Worm (Caenorhabditis elegans) whole organism, young adult: ENCODE results near the gene fbxa-15.
"Not testable (repeated sequence)": the region's sequence is repeated elsewhere in the genome, so short reads cannot be mapped to it uniquely, and the experiment has no call there.

Experiments
- F37B4.10 ChIP-seq: fragments of 200-800 bp; sonication (Bioruptor generic); IDR thresholded peaks from 2 replicates; pipeline ENCODE4 v1.3.6; 2022; ENCODE audit warnings: missing genetic modification characterization, missing compliant biosample characterization
- Y79H2A.3 ChIP-seq: fragments of 200-800 bp; sonication (Bioruptor generic); conservative IDR thresholded peaks from 2 replicates; pipeline ENCODE4 v1.3.6; 2022; ENCODE audit warnings: missing genetic modification reagents, missing genetic modification characterization, missing compliant biosample characterization
- ama-1 ChIP-seq, 3 experiments: fragments of 150-350 bp in 1 of 3; sonication (generic microtip) in 2 of 3; optimal IDR thresholded peaks; 2 replicates each; lab custom pipeline; 2014 to 2018; ENCODE audit warnings: missing biosample characterization in 2 of 3, missing genetic modification characterization in 2 of 3, missing genetic modification reagents in 2 of 3
- lag-1 ChIP-seq: fragments of 200-800 bp; sonication (Bioruptor generic); IDR thresholded peaks from 2 replicates; pipeline ENCODE4 v1.3.6; 2022; ENCODE audit warnings: missing genetic modification reagents, missing genetic modification characterization, missing compliant biosample characterization
- nfya-1 ChIP-seq: sonication (generic microtip); optimal IDR thresholded peaks from 2 replicates; lab custom pipeline; 2017; ENCODE audit warnings: antibody characterized with exemption, missing compliant biosample characterization, missing genetic modification characterization, borderline replicate concordance; ENCODE audit not compliant: insufficient read depth
- nfya-2 ChIP-seq: fragments of 200-800 bp; sonication (Bioruptor generic); IDR thresholded peaks from 2 replicates; pipeline ENCODE4 v1.3.6; 2022; ENCODE audit warnings: missing genetic modification reagents, missing genetic modification characterization, missing compliant biosample characterization
- repo-1 ChIP-seq: sonication (generic microtip); optimal IDR thresholded peaks from 2 replicates; lab custom pipeline; 2017; ENCODE audit warnings: mild to moderate bottlenecking, missing genetic modification characterization, missing compliant biosample characterization
- somi-1 ChIP-seq: fragments of 200-800 bp; sonication (Bioruptor generic); optimal IDR thresholded peaks from 2 replicates; lab custom pipeline; 2018; ENCODE audit warnings: mild to moderate bottlenecking, missing genetic modification characterization, missing compliant biosample characterization
- tlf-1 ChIP-seq: fragments of 200-800 bp; sonication (Bioruptor generic); optimal IDR thresholded peaks from 2 replicates; lab custom pipeline; 2018; ENCODE audit warnings: mild to moderate bottlenecking, missing genetic modification characterization, missing compliant biosample characterization
- unc-62 ChIP-seq: fragments of 150-350 bp; optimal IDR thresholded peaks from 2 replicates; lab custom pipeline; 2014; ENCODE audit warnings: missing biosample characterization, missing genetic modification reagents, missing genetic modification characterization
- ztf-18 ChIP-seq: sonication (generic microtip); optimal IDR thresholded peaks from 2 replicates; lab custom pipeline; 2016; ENCODE audit warnings: missing genotype, mild to moderate bottlenecking, missing genetic modification characterization, missing compliant biosample characterization
- ztf-6 ChIP-seq: fragments of 200-800 bp; sonication (Bioruptor generic); IDR thresholded peaks from 2 replicates; pipeline ENCODE4 v1.3.6; 2022; ENCODE audit warnings: missing genetic modification reagents, missing genetic modification characterization, missing compliant biosample characterization

ce11 chrIII:1357973-1358372 is 36.5 kb upstream of the fbxa-15 start, which contains the start of gene Y82E9BR.8:
- TF ChIP-seq repo-1 (tag; lab: Kevin White, UChicago); nfya-1 (tag; lab: Kevin White, UChicago); F37B4.10 (GFP tag; lab: Robert Waterston, UW); unc-62; somi-1 (GFP tag; lab: Kevin White, UChicago); ama-1 (optimal IDR thresholded peaks at IDR 0.05; lab: Kevin White, UChicago); ama-1 (GFP tag; optimal IDR thresholded peaks at IDR 0.05; lab: Kevin White, UChicago); ztf-6 (GFP tag; lab: Robert Waterston, UW); lag-1 (GFP tag; lab: Robert Waterston, UW); Y79H2A.3; nfya-2 (GFP tag; lab: Robert Waterston, UW); tlf-1 (GFP tag; lab: Kevin White, UChicago); ztf-18 (tag; lab: Kevin White, UChicago): not testable (repeated sequence)
